Fruit fly (Drosophila melanogaster) whole organism, embryonic: ENCODE results near the gene APC4.

ENCODE experiments used
- Asciz ChIP-seq: fragments of 200-800 bp; sonication (Bioruptor generic); optimal IDR thresholded peaks from 2 replicates; lab custom pipeline; 2017; ENCODE audit warnings: missing biosample characterization, mild to moderate bottlenecking, missing genetic modification characterization, missing genetic modification reagents
- Blimp-1 ChIP-seq: fragments of 200-800 bp; sonication (Bioruptor generic); optimal IDR thresholded peaks from 3 replicates; lab custom pipeline; 2018; ENCODE audit warnings: missing biosample characterization, missing genetic modification characterization, mild to moderate bottlenecking, moderate library complexity, missing genetic modification reagents
- Bteb2 ChIP-seq: fragments of 200-800 bp; sonication (Bioruptor generic); optimal IDR thresholded peaks from 2 replicates; lab custom pipeline; 2016; ENCODE audit warnings: missing biosample characterization, missing genetic modification characterization
- CG10147 ChIP-seq: fragments of 200-800 bp; sonication (Bioruptor generic); optimal IDR thresholded peaks from 2 replicates; lab custom pipeline; 2019; ENCODE audit warnings: missing biosample characterization, mild to moderate bottlenecking, missing genetic modification characterization, moderate library complexity
- CG10431 ChIP-seq: fragments of 200-800 bp; sonication (Bioruptor generic); optimal IDR thresholded peaks from 3 replicates; lab custom pipeline; 2018; ENCODE audit warnings: missing biosample characterization, mild to moderate bottlenecking, missing genetic modification characterization
- CG10959 ChIP-seq: fragments of 200-800 bp; sonication (Bioruptor generic); IDR thresholded peaks from 2 replicates; pipeline ENCODE4 v1.3.6; 2022; ENCODE audit warnings: missing biosample characterization, missing genetic modification characterization
- CG10979 ChIP-seq: fragments of 200-800 bp; sonication (Bioruptor generic); optimal IDR thresholded peaks from 2 replicates; lab custom pipeline; 2018; ENCODE audit warnings: missing biosample characterization, mild to moderate bottlenecking, missing genetic modification characterization, moderate library complexity
- CG14441 ChIP-seq: fragments of 200-800 bp; sonication (Bioruptor generic); IDR thresholded peaks from 2 replicates; pipeline ENCODE4 v1.3.6; 2022; ENCODE audit warnings: missing biosample characterization, missing genetic modification characterization
- CG14860 ChIP-seq: fragments of 200-800 bp; sonication (Bioruptor generic); IDR thresholded peaks from 3 replicates; pipeline ENCODE4 v1.3.6; 2022; ENCODE audit warnings: missing biosample characterization, missing genetic modification characterization; ENCODE audit not compliant: partially characterized antibody
- CG15269 ChIP-seq: fragments of 200-800 bp; sonication (Bioruptor generic); optimal IDR thresholded peaks from 2 replicates; lab custom pipeline; 2018; ENCODE audit warnings: missing biosample characterization, mild to moderate bottlenecking, missing genetic modification characterization, moderate library complexity
- CG2116 ChIP-seq: fragments of 200-800 bp; sonication (Bioruptor generic); optimal IDR thresholded peaks from 3 replicates; lab custom pipeline; 2018; ENCODE audit warnings: missing biosample characterization, mild to moderate bottlenecking, missing genetic modification characterization
- CG2875 ChIP-seq: fragments of 200-800 bp; sonication (Bioruptor generic); optimal IDR thresholded peaks from 2 replicates; lab custom pipeline; 2017; ENCODE audit warnings: missing biosample characterization, mild to moderate bottlenecking, missing genetic modification characterization, missing genetic modification reagents
- CG4424 ChIP-seq: fragments of 200-800 bp; sonication (Bioruptor generic); optimal IDR thresholded peaks from 3 replicates; lab custom pipeline; 2016; ENCODE audit warnings: missing biosample characterization, missing genetic modification characterization
- CG4854 ChIP-seq: fragments of 200-800 bp; sonication (Bioruptor generic); optimal IDR thresholded peaks from 2 replicates; lab custom pipeline; 2016; ENCODE audit warnings: missing biosample characterization, missing genetic modification characterization, inconsistent platforms
- CG8388 ChIP-seq: fragments of 200-800 bp; sonication (Bioruptor generic); optimal IDR thresholded peaks from 2 replicates; lab custom pipeline; 2019; ENCODE audit warnings: missing biosample characterization, mild to moderate bottlenecking, missing genetic modification characterization, moderate library complexity
- CG8944 ChIP-seq: fragments of 200-800 bp; sonication (Bioruptor generic); optimal IDR thresholded peaks from 3 replicates; lab custom pipeline; 2016; ENCODE audit warnings: missing biosample characterization, missing genetic modification characterization
- CG9727 ChIP-seq: fragments of 200-800 bp; sonication (Bioruptor generic); optimal IDR thresholded peaks from 3 replicates; lab custom pipeline; 2017; ENCODE audit warnings: missing biosample characterization, mild to moderate bottlenecking, missing genetic modification characterization
- CG9817 ChIP-seq: fragments of 200-800 bp; sonication (Bioruptor generic); optimal IDR thresholded peaks from 2 replicates; lab custom pipeline; 2018; ENCODE audit warnings: missing biosample characterization, mild to moderate bottlenecking, missing genetic modification characterization, moderate library complexity
- CG9876 ChIP-seq: fragments of 200-800 bp; sonication (Bioruptor generic); optimal IDR thresholded peaks from 2 replicates; lab custom pipeline; 2016; ENCODE audit warnings: missing biosample characterization, missing genetic modification characterization
- D19A ChIP-seq: fragments of 200-800 bp; optimal IDR thresholded peaks from 3 replicates; lab custom pipeline; 2019; ENCODE audit warnings: missing biosample characterization, mild to moderate bottlenecking, missing genetic modification characterization, moderate library complexity
- Dfd ChIP-seq, 2 experiments: fragments of >200 bp; optimal IDR thresholded peaks; 2 replicates each; lab custom pipeline; 2017; ENCODE audit warnings: missing biosample characterization in 2 of 2, missing genetic modification characterization in 2 of 2
- Ets97D ChIP-seq: fragments of 200-800 bp; sonication (Bioruptor generic); optimal IDR thresholded peaks from 3 replicates; lab custom pipeline; 2016; ENCODE audit warnings: missing biosample characterization, missing genetic modification characterization
- H15 ChIP-seq: fragments of 200-800 bp; sonication (Bioruptor generic); IDR thresholded peaks from 3 replicates; pipeline ENCODE4 v1.3.6; 2022; ENCODE audit warnings: missing biosample characterization, missing genetic modification characterization
- HHEX ChIP-seq: fragments of 200-800 bp; sonication (Bioruptor generic); optimal IDR thresholded peaks from 3 replicates; lab custom pipeline; 2017; ENCODE audit warnings: missing biosample characterization, mild to moderate bottlenecking, missing genetic modification characterization, missing genetic modification reagents
- Hey ChIP-seq: fragments of 200-800 bp; sonication (Bioruptor generic); optimal IDR thresholded peaks from 3 replicates; lab custom pipeline; 2018; ENCODE audit warnings: missing biosample characterization, mild to moderate bottlenecking, missing genetic modification characterization
- Hmr ChIP-seq: fragments of 200-800 bp; sonication (Bioruptor generic); optimal IDR thresholded peaks from 3 replicates; lab custom pipeline; 2017; ENCODE audit warnings: mild to moderate bottlenecking, missing biosample characterization, missing genetic modification reagents, missing genetic modification characterization
- Hr51 ChIP-seq, 2 experiments: fragments of 200-800 bp; sonication (Bioruptor generic); optimal IDR thresholded peaks; 2 replicates in 1 of 2; 3 replicates in 1 of 2; lab custom pipeline; 2016 to 2018; ENCODE audit warnings: missing biosample characterization in 2 of 2, missing genetic modification characterization in 2 of 2, mild to moderate bottlenecking in 1 of 2, moderate library complexity in 1 of 2
- NC2β ChIP-seq: fragments of 200-800 bp; sonication (Bioruptor generic); optimal IDR thresholded peaks from 2 replicates; lab custom pipeline; 2016; ENCODE audit warnings: missing biosample characterization, missing genetic modification characterization
- Nf-YA ChIP-seq: fragments of 200-800 bp; sonication (Bioruptor generic); IDR thresholded peaks from 2 replicates; pipeline ENCODE4 v1.3.6; 2022; ENCODE audit warnings: missing biosample characterization, missing genetic modification characterization
- Nf-YB ChIP-seq: fragments of 200-800 bp; sonication (Bioruptor generic); optimal IDR thresholded peaks from 3 replicates; lab custom pipeline; 2019; ENCODE audit warnings: missing biosample characterization, mild to moderate bottlenecking, missing genetic modification characterization, moderate library complexity
- Oli ChIP-seq: fragments of 200-800 bp; sonication (Bioruptor generic); optimal IDR thresholded peaks from 2 replicates; lab custom pipeline; 2018; ENCODE audit warnings: missing biosample characterization, mild to moderate bottlenecking, missing genetic modification characterization, moderate library complexity
- PHDP ChIP-seq: fragments of 200-800 bp; sonication (Bioruptor generic); optimal IDR thresholded peaks from 3 replicates; lab custom pipeline; 2018; ENCODE audit warnings: missing biosample characterization, mild to moderate bottlenecking, missing genetic modification characterization, moderate library complexity
- Ptx1 ChIP-seq: fragments of 200-800 bp; sonication (Bioruptor generic); IDR thresholded peaks from 2 replicates; pipeline ENCODE4 v1.3.6; 2022; ENCODE audit warnings: missing biosample characterization, missing genetic modification characterization
- Scr ChIP-seq: fragments of 200-800 bp; sonication (Bioruptor generic); IDR thresholded peaks from 2 replicates; pipeline ENCODE4 v1.3.6; 2022; ENCODE audit warnings: missing biosample characterization, missing genetic modification characterization; ENCODE audit not compliant: partially characterized antibody
- Sry-δ ChIP-seq: fragments of 200-800 bp; sonication (Bioruptor generic); optimal IDR thresholded peaks from 2 replicates; lab custom pipeline; 2016; ENCODE audit warnings: missing biosample characterization, missing genetic modification characterization
- ac ChIP-seq: fragments of 200-800 bp; sonication (Bioruptor generic); optimal IDR thresholded peaks from 3 replicates; lab custom pipeline; 2017; ENCODE audit warnings: missing biosample characterization, mild to moderate bottlenecking, missing genetic modification characterization
- bab2 ChIP-seq: fragments of 200-800 bp; sonication (Bioruptor generic); optimal IDR thresholded peaks from 2 replicates; lab custom pipeline; 2016; ENCODE audit warnings: missing biosample characterization, missing genetic modification characterization
- corto ChIP-seq: fragments of 200-800 bp; sonication (Bioruptor generic); optimal IDR thresholded peaks from 2 replicates; lab custom pipeline; 2016; ENCODE audit warnings: missing biosample characterization, mild to moderate bottlenecking, missing genetic modification characterization, moderate library complexity
- esg ChIP-seq: fragments of 200-800 bp; sonication (Bioruptor generic); conservative IDR thresholded peaks from 2 replicates; pipeline ENCODE4 v1.3.6; 2022; ENCODE audit warnings: missing biosample characterization, missing genetic modification characterization
- mam ChIP-seq: fragments of 200-800 bp; sonication (Bioruptor generic); optimal IDR thresholded peaks from 3 replicates; lab custom pipeline; 2016; ENCODE audit warnings: missing biosample characterization, missing genetic modification characterization
- phol ChIP-seq: fragments of 200-800 bp; sonication (Bioruptor generic); optimal IDR thresholded peaks from 3 replicates; lab custom pipeline; 2018; ENCODE audit warnings: missing biosample characterization, mild to moderate bottlenecking, missing genetic modification characterization, moderate library complexity
- prd ChIP-seq, 3 experiments: fragments of >200 bp in 2 of 3; fragments of 200-800 bp in 1 of 3; sonication (Bioruptor generic) in 1 of 3; optimal IDR thresholded peaks in 2 of 3; IDR thresholded peaks in 1 of 3; 2 replicates in 2 of 3; 3 replicates in 1 of 3; pipeline versions ENCODE4 v1.3.6 to Lab custom; 2017 to 2022; ENCODE audit warnings: missing biosample characterization in 1 of 3, missing genetic modification characterization in 1 of 3
- sisA ChIP-seq: fragments of 200-800 bp; sonication (Bioruptor generic); IDR thresholded peaks from 2 replicates; pipeline ENCODE4 v1.3.6; 2022; ENCODE audit warnings: missing biosample characterization, missing genetic modification characterization
- sr ChIP-seq: fragments of 200-800 bp; sonication (Bioruptor generic); IDR thresholded peaks from 3 replicates; pipeline ENCODE4 v1.3.6; 2022; ENCODE audit warnings: missing biosample characterization, missing genetic modification characterization
- tio ChIP-seq: fragments of 200-800 bp; sonication (Bioruptor generic); optimal IDR thresholded peaks from 2 replicates; lab custom pipeline; 2017; ENCODE audit warnings: missing biosample characterization, missing genetic modification characterization, inconsistent platforms
- vfl ChIP-seq: fragments of 200-800 bp; sonication (Bioruptor generic); optimal IDR thresholded peaks from 2 replicates; lab custom pipeline; 2016; ENCODE audit warnings: missing biosample characterization, missing genetic modification characterization
- vnd ChIP-seq: fragments of 200-800 bp; sonication (Bioruptor generic); IDR thresholded peaks from 3 replicates; pipeline ENCODE4 v1.3.6; 2022; ENCODE audit warnings: missing biosample characterization, missing genetic modification characterization; ENCODE audit not compliant: partially characterized antibody

Gene APC4

dm6 chrX:9120828-9121754, 38.4 kb downstream of the APC4 start (continued):
- peak; percentile 54 for TF ChIP-seq phol (tag; lab: Kevin White, UChicago)
- TF ChIP-seq CG2116 (GFP tag; lab: Kevin White, UChicago), result peak; percentile 19
- peak; percentile 40; the same call in 1 of the 2 replicates for TF ChIP-seq sisA (GFP tag; lab: Robert Waterston, UW)
- no peak for TF ChIP-seq Sry-δ (GFP tag; lab: Kevin White, UChicago)
- peak; percentile 55 for TF ChIP-seq D19A (tag; lab: Kevin White, UChicago)
- peak; percentile 47 for TF ChIP-seq mam
- TF ChIP-seq CG14860, result no peak
- TF ChIP-seq CG10979 (tag; lab: Kevin White, UChicago), result peak; percentile 55
- peak; percentile 39 for TF ChIP-seq Bteb2
- TF ChIP-seq PHDP, result peak; percentile 63
- TF ChIP-seq CG15269 (tag; lab: Kevin White, UChicago), result peak; percentile 58
- no peak for TF ChIP-seq CG9817
- no peak for TF ChIP-seq CG10959 (GFP tag; lab: Robert Waterston, UW)
- no peak for TF ChIP-seq CG2875 (GFP tag; lab: Kevin White, UChicago)
- TF ChIP-seq ac (GFP tag; lab: Kevin White, UChicago), result no peak
- TF ChIP-seq vnd, result no peak
- peak; percentile 21 for TF ChIP-seq CG4424 (GFP tag; lab: Kevin White, UChicago)
- no peak for TF ChIP-seq CG8944 (GFP tag; lab: Kevin White, UChicago)
- peak; percentile 15 for TF ChIP-seq CG10147 (GFP tag; lab: Kevin White, UChicago)
- TF ChIP-seq Hr51 (GFP tag; optimal IDR thresholded peaks at IDR 0.05; lab: Kevin White, UChicago), result peak in 1 of 2 experiments; percentile 48
- no peak for TF ChIP-seq prd (optimal IDR thresholded peaks at IDR 0.05; lab: Kevin White, UChicago)
- 0 out of 3 replicates have a peak, but pooled peaks have one; percentile 43 for TF ChIP-seq prd (GFP tag; IDR thresholded peaks at IDR 0.05; lab: Robert Waterston, UW)
- TF ChIP-seq CG9876, result no peak
- TF ChIP-seq CG14441 (GFP tag; lab: Robert Waterston, UW), result no peak
- no peak for TF ChIP-seq corto (GFP tag; lab: Kevin White, UChicago)
- TF ChIP-seq Asciz (GFP tag; lab: Kevin White, UChicago), result peak; percentile 11
- TF ChIP-seq Blimp-1 (GFP tag; lab: Kevin White, UChicago), result peak; percentile 60
- TF ChIP-seq CG4854 (GFP tag; lab: Kevin White, UChicago), result peak; percentile 12
- peak; percentile 33 for TF ChIP-seq bab2 (GFP tag; lab: Kevin White, UChicago)
- no peak for TF ChIP-seq Hey (tag; lab: Kevin White, UChicago)
- peak; percentile 72; the same call in 2 of the 3 replicates for TF ChIP-seq sr (GFP tag; lab: Robert Waterston, UW)
- TF ChIP-seq HHEX (GFP tag; lab: Kevin White, UChicago), result peak; percentile 45
- TF ChIP-seq Scr (GFP tag; lab: Robert Waterston, UW), result no peak
- no peak for TF ChIP-seq Nf-YA (GFP tag; lab: Robert Waterston, UW)
- TF ChIP-seq CG8388 (GFP tag; lab: Kevin White, UChicago), result peak; percentile 23
- TF ChIP-seq CG10431 (GFP tag; lab: Kevin White, UChicago), result no peak
- TF ChIP-seq Dfd (GFP tag; optimal IDR thresholded peaks at IDR 0.05; lab: Kevin White, UChicago), result no peak
- no peak for TF ChIP-seq Ets97D (GFP tag; lab: Kevin White, UChicago)
- peak; percentile 24 for TF ChIP-seq Hmr (GFP tag; lab: Kevin White, UChicago)
- TF ChIP-seq Nf-YB, result no peak
- peak; percentile 7 for TF ChIP-seq vfl (GFP tag; lab: Kevin White, UChicago)
- no peak for TF ChIP-seq NC2β (GFP tag; lab: Kevin White, UChicago)
- TF ChIP-seq Oli (tag; lab: Kevin White, UChicago), result peak; percentile 53
- peak; percentile 28 for TF ChIP-seq tio (GFP tag; lab: Kevin White, UChicago)
- peak; percentile 49 for TF ChIP-seq CG9727
- no peak for TF ChIP-seq H15 (GFP tag; lab: Robert Waterston, UW)
- TF ChIP-seq esg (GFP tag; lab: Robert Waterston, UW), result peak; percentile 25; the same call in 1 of the 2 replicates
- TF ChIP-seq Ptx1 (GFP tag; lab: Robert Waterston, UW), result peak; percentile 46; the same call in 1 of the 2 replicates
